Fruit fly (Drosophila melanogaster): ENCODE results near the gene CG9967.

The CG9967 gene

dm6 chr2L:2380805-2381204, 23.6 kb upstream of the CG9967 start, which contains the start of gene Eogt (continued):
- TF ChIP-seq CG31224 (GFP tag; IDR thresholded peaks at IDR 0.05) (peak; percentile 90), z (GFP tag; IDR thresholded peaks at IDR 0.05) (peak; percentile 74; the same call in 2 of the 3 replicates), CG10431 (GFP tag; optimal IDR thresholded peaks at IDR 0.05) (peak; percentile 67), wek (GFP tag; optimal IDR thresholded peaks at IDR 0.05) (peak; percentile 75), bcd (GFP tag; optimal IDR thresholded peaks at IDR 0.05) (peak; percentile 96), pb (GFP tag; optimal IDR thresholded peaks at IDR 0.05) (no peak), CG9437 (GFP tag; optimal IDR thresholded peaks at IDR 0.05) (peak; percentile 84), CG14710 (tag; optimal IDR thresholded peaks at IDR 0.05) (peak; percentile 93), chif (GFP tag; optimal IDR thresholded peaks at IDR 0.05) (peak; percentile 69 to 90), Gsc (GFP tag; IDR thresholded peaks at IDR 0.05) (peak; percentile 93), jigr1 (GFP tag; IDR thresholded peaks at IDR 0.05) (peak; percentile 95), ken (GFP tag; IDR thresholded peaks at IDR 0.05) (peak; percentile 98), phol (tag; optimal IDR thresholded peaks at IDR 0.05) (peak; percentile 94), gsb (GFP tag; IDR thresholded peaks at IDR 0.05) (peak; percentile 92), CG3847 (GFP tag; IDR thresholded peaks at IDR 0.05) (peak; percentile 95), CG15601 (tag; optimal IDR thresholded peaks at IDR 0.05) (peak; percentile 91), emc (GFP tag; optimal IDR thresholded peaks at IDR 0.05) (peak; percentile 32), mam (GFP tag; optimal IDR thresholded peaks at IDR 0.05) (peak; percentile 83), inv (GFP tag; IDR thresholded peaks at IDR 0.05; ENCODE audit: partially characterized antibody) (no peak), Mrtf (GFP tag; IDR thresholded peaks at IDR 0.05) (peak; percentile 91), unpg (GFP tag; optimal IDR thresholded peaks at IDR 0.05) (peak; percentile 97), stwl (tag; optimal IDR thresholded peaks at IDR 0.05) (peak; percentile 72), Med (GFP tag) (peak; percentile 95), Drgx (GFP tag; IDR thresholded peaks at IDR 0.05) (peak; percentile 94), CrebB (tag; optimal IDR thresholded peaks at IDR 0.05) (peak; percentile 91), TFAM (GFP tag; optimal IDR thresholded peaks at IDR 0.05) (peak; percentile 41), Sry-β (GFP tag; optimal IDR thresholded peaks at IDR 0.05) (peak; percentile 38), CG7372 (GFP tag; IDR thresholded peaks at IDR 0.05) (peak; percentile 94), sug (tag; optimal IDR thresholded peaks at IDR 0.05) (peak; percentile 85), pzg (GFP tag; optimal IDR thresholded peaks at IDR 0.05) (peak; percentile 47), CG18599 (GFP tag; optimal IDR thresholded peaks at IDR 0.05) (peak; percentile 86), CG3995 (GFP tag; optimal IDR thresholded peaks at IDR 0.05) (peak; percentile 26), Nf-YB (GFP tag; optimal IDR thresholded peaks at IDR 0.05) (peak; percentile 77), disco-r (GFP tag; optimal IDR thresholded peaks at IDR 0.05) (peak; percentile 32), Bdp1 (GFP tag; optimal IDR thresholded peaks at IDR 0.05) (peak; percentile 68), HmgD (GFP tag; optimal IDR thresholded peaks at IDR 0.05) (peak; percentile 21), CG13775 (GFP tag; optimal IDR thresholded peaks at IDR 0.05) (peak; percentile 93), sisA (GFP tag; IDR thresholded peaks at IDR 0.05) (peak; percentile 96), CG3838 (GFP tag; optimal IDR thresholded peaks at IDR 0.05) (peak; percentile 74), CG1792 (GFP tag; optimal IDR thresholded peaks at IDR 0.05) (peak; percentile 27), CG7786 (GFP tag; optimal IDR thresholded peaks at IDR 0.05) (peak; percentile 55), CG13894 (tag; optimal IDR thresholded peaks at IDR 0.05) (peak; percentile 85), run (tag; optimal IDR thresholded peaks at IDR 0.05) (peak; percentile 74), Nf-YC (tag; optimal IDR thresholded peaks at IDR 0.05) (peak; percentile 72), Trl (optimal IDR thresholded peaks at IDR 0.05) (no peak), Trl (GFP tag; optimal IDR thresholded peaks at IDR 0.05) (peak; percentile 59), Bgb (GFP tag; IDR thresholded peaks at IDR 0.05; ENCODE audit: partially characterized antibody) (no peak), CG9932 (GFP tag; IDR thresholded peaks at IDR 0.05) (peak; percentile 95), CG10209 (GFP tag; optimal IDR thresholded peaks at IDR 0.05) (peak; percentile 94), cas (GFP tag; IDR thresholded peaks at IDR 0.05) (peak; percentile 77; the same call in 1 of the 2 replicates), Stat92E (GFP tag; optimal IDR thresholded peaks at IDR 0.05) (peak in 1 of 3 experiments; percentile 79)
